Worm (Caenorhabditis elegans) whole organism, early embryonic: ENCODE results near the gene mab-3.
A peak's percentile ranks its signal among the peaks of the same experiment; 100 is the strongest.
"Not testable (repeated sequence)": the region's sequence is repeated elsewhere in the genome, so short reads cannot be mapped to it uniquely, and the experiment has no call there.

ENCODE experiments used
- B0310.2 ChIP-seq: sonication (generic microtip); optimal IDR thresholded peaks from 2 replicates; lab custom pipeline; 2016; ENCODE audit warnings: mild to moderate bottlenecking, missing genetic modification characterization, missing compliant biosample characterization
- F13C5.2 ChIP-seq: sonication (generic microtip); optimal IDR thresholded peaks from 2 replicates; lab custom pipeline; 2017; ENCODE audit warnings: mild to moderate bottlenecking, missing genetic modification characterization, inconsistent platforms, missing compliant biosample characterization
- aly-1 ChIP-seq: sonication (generic microtip); optimal IDR thresholded peaks from 2 replicates; lab custom pipeline; 2016; ENCODE audit warnings: missing genetic modification characterization, missing compliant biosample characterization
- ama-1 ChIP-seq: fragments of 150-350 bp; optimal IDR thresholded peaks from 2 replicates; lab custom pipeline; 2014
- ceh-13 ChIP-seq: fragments of 200-800 bp; sonication (Bioruptor generic); optimal IDR thresholded peaks from 2 replicates; lab custom pipeline; 2018; ENCODE audit warnings: mild to moderate bottlenecking, missing genetic modification characterization, missing compliant biosample characterization
- ceh-36 ChIP-seq: sonication (generic microtip); optimal IDR thresholded peaks from 2 replicates; lab custom pipeline; 2016; ENCODE audit warnings: missing genetic modification characterization, inconsistent platforms, missing compliant biosample characterization
- ets-7 ChIP-seq: sonication (generic microtip); optimal IDR thresholded peaks from 2 replicates; lab custom pipeline; 2016; ENCODE audit warnings: missing genotype, missing genetic modification characterization, missing compliant biosample characterization
- flt-1 ChIP-seq: fragments of 200-800 bp; sonication (Bioruptor generic); IDR thresholded peaks from 2 replicates; pipeline ENCODE4 v1.3.6; 2022; ENCODE audit warnings: missing genetic modification characterization, missing compliant biosample characterization
- hmbx-1 ChIP-seq: sonication (generic microtip); optimal IDR thresholded peaks from 2 replicates; lab custom pipeline; 2016; ENCODE audit warnings: mild to moderate bottlenecking, missing genetic modification characterization, missing compliant biosample characterization
- hmg-4 ChIP-seq: fragments of 200-800 bp; sonication (Bioruptor generic); optimal IDR thresholded peaks from 2 replicates; lab custom pipeline; 2018; ENCODE audit warnings: mild to moderate bottlenecking, missing genetic modification characterization, missing compliant biosample characterization
- hnd-1 ChIP-seq: sonication (generic microtip); optimal IDR thresholded peaks from 2 replicates; lab custom pipeline; 2016; ENCODE audit warnings: missing genetic modification characterization, missing compliant biosample characterization
- pes-1 ChIP-seq: fragments of 200-800 bp; sonication (Bioruptor generic); IDR thresholded peaks from 2 replicates; pipeline ENCODE4 v1.3.6; 2022; ENCODE audit warnings: missing genetic modification reagents, missing genetic modification characterization, missing compliant biosample characterization
- scrt-1 ChIP-seq: fragments of 200-800 bp; sonication (Bioruptor generic); IDR thresholded peaks from 2 replicates; pipeline ENCODE4 v1.3.6; 2022; ENCODE audit warnings: missing genetic modification characterization, missing compliant biosample characterization
- sea-1 ChIP-seq: fragments of 200-800 bp; sonication (Bioruptor generic); conservative IDR thresholded peaks from 2 replicates; pipeline ENCODE4 v1.3.6; 2022; ENCODE audit warnings: missing genetic modification characterization, missing compliant biosample characterization
- tbx-11 ChIP-seq: fragments of 200-800 bp; sonication (Bioruptor generic); IDR thresholded peaks from 2 replicates; pipeline ENCODE4 v1.3.6; 2022; ENCODE audit warnings: missing genetic modification characterization, missing compliant biosample characterization
- tbx-37 ChIP-seq: fragments of 200-800 bp; sonication (Bioruptor generic); conservative IDR thresholded peaks from 2 replicates; pipeline ENCODE4 v1.3.6; 2022; ENCODE audit warnings: missing genetic modification reagents, missing genetic modification characterization, missing compliant biosample characterization
- tra-4 ChIP-seq: sonication (generic microtip); optimal IDR thresholded peaks from 2 replicates; lab custom pipeline; 2017; ENCODE audit warnings: missing genetic modification characterization, missing compliant biosample characterization

Gene mab-3

ce11 chrII:9704746-9705145, 27.2 kb upstream of the mab-3 start, which contains the start of gene Y53C12A.10:
Y53C12A.10 (minus strand) TSS chrII:9704846.
- no peak for TF ChIP-seq sea-1
- TF ChIP-seq B0310.2 (tag; lab: Kevin White, UChicago) = no peak
- no peak for TF ChIP-seq tbx-37
- no peak for TF ChIP-seq ceh-13 (GFP tag; lab: Kevin White, UChicago)
- no peak for TF ChIP-seq tra-4 (tag; lab: Kevin White, UChicago)
- no peak for TF ChIP-seq scrt-1 (GFP tag; lab: Robert Waterston, UW)
- TF ChIP-seq tbx-11 = no peak
- no peak for TF ChIP-seq aly-1 (tag; lab: Kevin White, UChicago)

- TF ChIP-seq scrt-1 (GFP tag; lab: Robert Waterston, UW) = no peak
- peak; percentile 16 for TF ChIP-seq F13C5.2 (tag; lab: Kevin White, UChicago)
- TF ChIP-seq tra-4 (tag; lab: Kevin White, UChicago) = no peak
Measured at ce11 chrII:9706207-9706606, 25.7 kb upstream of the mab-3 start, which contains the start of gene Y53C12A.3. Y53C12A.3 (minus strand) TSS chrII:9706240.

ce11 chrII:9708835-9709299, 23.1 kb upstream of the mab-3 start, which contains the start of gene glt-5:
glt-5 (minus strand) TSS chrII:9708885.
- TF ChIP-seq hnd-1 (no peak), tbx-37 (no peak), hmbx-1 (tag; lab: Kevin White, UChicago) (no peak), hmg-4 (no peak), B0310.2 (tag; lab: Kevin White, UChicago) (no peak), F13C5.2 (tag; lab: Kevin White, UChicago) (no peak), tra-4 (tag; lab: Kevin White, UChicago) (no peak), flt-1 (GFP tag; lab: Robert Waterston, UW) (no peak), sea-1 (no peak), ceh-13 (GFP tag; lab: Kevin White, UChicago) (no peak), scrt-1 (GFP tag; lab: Robert Waterston, UW) (no peak), ama-1 (lab: Kevin White, UChicago) (no peak), pes-1 (GFP tag; lab: Robert Waterston, UW) (no peak), tbx-11 (no peak)

ce11 chrII:9713083-9713482, 18.9 kb upstream of the mab-3 start:
- TF ChIP-seq pes-1 (GFP tag; lab: Robert Waterston, UW) (no peak), B0310.2 (tag; lab: Kevin White, UChicago) (no peak), scrt-1 (GFP tag; lab: Robert Waterston, UW) (0 out of 2 replicates have a peak, but pooled peaks have one; percentile 27), sea-1 (0 out of 2 replicates have a peak, but pooled peaks have one; percentile 28)

ce11 chrII:9716417-9717039, 15.4 kb upstream of the mab-3 start, which contains the start of gene wee-1.3:
wee-1.3 (minus strand) TSS chrII:9716467.
- TF ChIP-seq ceh-13 (GFP tag; lab: Kevin White, UChicago) (no peak), F13C5.2 (tag; lab: Kevin White, UChicago) (peak; percentile 74), hmg-4 (peak; percentile 40), tbx-37 (peak; percentile 7; the same call in 1 of the 2 replicates)

ce11 chrII:9717904-9718303, 14.0 kb upstream of the mab-3 start, which contains the start of gene Y53C12A.6:
Y53C12A.6 (minus strand) TSS chrII:9718004.
- TF ChIP-seq hmg-4 (no peak), tbx-11 (no peak), ets-7 (tag; lab: Kevin White, UChicago) (no peak), ama-1 (lab: Kevin White, UChicago) (no peak), hmbx-1 (tag; lab: Kevin White, UChicago) (no peak), sea-1 (no peak), flt-1 (GFP tag; lab: Robert Waterston, UW) (no peak)

ce11 chrII:9718631-9719252, 13.2 kb upstream of the mab-3 start, which contains the start of gene Y53C12A.11:
Y53C12A.11 (minus strand) TSS chrII:9718698.
- not testable (repeated sequence) for TF ChIP-seq pes-1 (GFP tag; lab: Robert Waterston, UW); B0310.2 (tag; lab: Kevin White, UChicago); tbx-37

- TF ChIP-seq hmg-4 (no peak), hmbx-1 (tag; lab: Kevin White, UChicago) (no peak), B0310.2 (tag; lab: Kevin White, UChicago) (no peak), scrt-1 (GFP tag; lab: Robert Waterston, UW) (no peak), tra-4 (tag; lab: Kevin White, UChicago) (no peak), sea-1 (no peak), ama-1 (lab: Kevin White, UChicago) (no peak), flt-1 (GFP tag; lab: Robert Waterston, UW) (no peak), ceh-13 (GFP tag; lab: Kevin White, UChicago) (no peak), tbx-11 (no peak), tbx-37 (no peak), F13C5.2 (tag; lab: Kevin White, UChicago) (no peak), ceh-36 (no peak), ets-7 (tag; lab: Kevin White, UChicago) (no peak), hnd-1 (no peak), pes-1 (GFP tag; lab: Robert Waterston, UW) (no peak), aly-1 (tag; lab: Kevin White, UChicago) (no peak)
Measured at ce11 chrII:9724464-9724863, 7.5 kb upstream of the mab-3 start, which contains the start of gene cutl-2. cutl-2 (minus strand) TSS chrII:9724673.
